Fruit fly (Drosophila melanogaster): Measurements from ENCODE around the gene ATPsynGL.

The ATPsynGL gene

DNA sequence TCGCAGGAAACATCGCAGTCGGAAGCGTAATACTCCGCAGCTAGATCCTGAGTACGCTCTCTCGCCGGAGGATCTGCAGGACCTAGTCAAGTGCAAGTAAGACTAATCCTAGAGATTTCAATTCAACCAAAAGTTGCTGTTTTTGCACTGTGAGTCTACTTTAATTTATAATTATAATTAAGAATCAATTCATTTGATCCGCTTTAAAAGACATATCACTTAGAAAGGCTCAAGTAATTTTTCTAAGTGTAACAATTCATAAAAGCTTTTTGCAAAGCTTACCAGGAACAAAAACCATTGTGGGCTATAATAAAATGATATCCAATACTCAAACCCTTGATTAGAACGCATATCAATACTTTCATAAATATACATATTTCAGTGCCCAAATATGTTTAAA is 9.8 kb downstream of the ATPsynGL start (continued):
- TF ChIP-seq p53 (GFP tag; optimal IDR thresholded peaks at IDR 0.05) (no peak), CG8388 (GFP tag; optimal IDR thresholded peaks at IDR 0.05) (no peak), gcm2 (GFP tag; optimal IDR thresholded peaks at IDR 0.05) (no peak), Lhr (GFP tag; optimal IDR thresholded peaks at IDR 0.05) (no peak), CG43689 (GFP tag; IDR thresholded peaks at IDR 0.05) (0 out of 2 replicates have a peak, but pooled peaks have one; percentile 6), CG32532 (GFP tag; IDR thresholded peaks at IDR 0.05) (peak; percentile 56; the same call in 1 of the 2 replicates), CG12299 (tag; optimal IDR thresholded peaks at IDR 0.05) (no peak), CG12391 (tag; optimal IDR thresholded peaks at IDR 0.05) (no peak), CG2678 (tag; optimal IDR thresholded peaks at IDR 0.05) (no peak), ash1 (GFP tag; optimal IDR thresholded peaks at IDR 0.05) (no peak), CG7357 (GFP tag; IDR thresholded peaks at IDR 0.05) (no peak), Drgx (GFP tag; IDR thresholded peaks at IDR 0.05) (0 out of 2 replicates have a peak, but pooled peaks have one; percentile 23), nau (GFP tag; optimal IDR thresholded peaks at IDR 0.05) (no peak), HLH3B (GFP tag; IDR thresholded peaks at IDR 0.05) (no peak), chinmo (GFP tag; IDR thresholded peaks at IDR 0.05; ENCODE audit: partially characterized antibody) (no peak), hkb (optimal IDR thresholded peaks at IDR 0.05) (no peak), hkb (GFP tag; IDR thresholded peaks at IDR 0.05) (no peak), HLH4C (GFP tag; IDR thresholded peaks at IDR 0.05; ENCODE audit: partially characterized antibody) (no peak), CG15696 (tag; optimal IDR thresholded peaks at IDR 0.05) (no peak), CG1602 (GFP tag; optimal IDR thresholded peaks at IDR 0.05) (no peak), Xrp1 (GFP tag; IDR thresholded peaks at IDR 0.05) (no peak), CG9609 (GFP tag; optimal IDR thresholded peaks at IDR 0.05) (no peak), pan (optimal IDR thresholded peaks at IDR 0.05) (no peak), pan (GFP tag; optimal IDR thresholded peaks at IDR 0.05 in 1 of 2, IDR thresholded peaks at IDR 0.05 in 1 of 2) (peak in 1 of 2 experiments; percentile 48), Gug (GFP tag; IDR thresholded peaks at IDR 0.05) (no peak), stc (GFP tag; IDR thresholded peaks at IDR 0.05) (0 out of 2 replicates have a peak, but pooled peaks have one; percentile 11), wek (GFP tag; optimal IDR thresholded peaks at IDR 0.05) (no peak), CG3726 (GFP tag; IDR thresholded peaks at IDR 0.05) (0 out of 3 replicates have a peak, but pooled peaks have one; percentile 10), CG32767 (GFP tag; IDR thresholded peaks at IDR 0.05) (no peak), tap (tag; optimal IDR thresholded peaks at IDR 0.05) (no peak), CG3281 (GFP tag; optimal IDR thresholded peaks at IDR 0.05) (no peak), Fer3 (tag; optimal IDR thresholded peaks at IDR 0.05) (peak; percentile 8), odd (GFP tag; optimal IDR thresholded peaks at IDR 0.05) (no peak), CG11723 (GFP tag; optimal IDR thresholded peaks at IDR 0.05) (no peak), so (GFP tag; IDR thresholded peaks at IDR 0.05) (no peak), CG17328 (GFP tag; IDR thresholded peaks at IDR 0.05) (no peak), CG11093 (GFP tag; IDR thresholded peaks at IDR 0.05) (no peak), ci (GFP tag; IDR thresholded peaks at IDR 0.05) (no peak), bbx (GFP tag; IDR thresholded peaks at IDR 0.05; ENCODE audit: partially characterized antibody) (no peak), CG6175 (GFP tag; IDR thresholded peaks at IDR 0.05) (no peak), CG15269 (tag; optimal IDR thresholded peaks at IDR 0.05) (peak; percentile 30), CG4424 (GFP tag; optimal IDR thresholded peaks at IDR 0.05) (no peak), slbo (GFP tag; IDR thresholded peaks at IDR 0.05) (peak; percentile 56; the same call in 1 of the 2 replicates), phol (tag; optimal IDR thresholded peaks at IDR 0.05) (no peak), sens (GFP tag) (peak; percentile 69), gsb (GFP tag; IDR thresholded peaks at IDR 0.05) (no peak), sd (tag; optimal IDR thresholded peaks at IDR 0.05) (no peak), Nf-YC (tag; optimal IDR thresholded peaks at IDR 0.05) (no peak), zfh1 (GFP tag; IDR thresholded peaks at IDR 0.05) (no peak), Hr51 (GFP tag; optimal IDR thresholded peaks at IDR 0.05) (no peak), NC2β (GFP tag; optimal IDR thresholded peaks at IDR 0.05) (no peak), CG10959 (GFP tag; IDR thresholded peaks at IDR 0.05) (no peak)

Data from whole organism, embryonic.